Worm (Caenorhabditis elegans): ENCODE data around the gene C34C12.2.
"Not testable (repeated sequence)": the region's sequence is repeated elsewhere in the genome, so short reads cannot be mapped to it uniquely, and the experiment has no call there.

C34C12.2 gene

ce11 chrIII:3430667-3431066 is 22.9 kb upstream of the C34C12.2 start:
- TF ChIP-seq ceh-44 (GFP tag; IDR thresholded peaks at IDR 0.05) (no peak), ceh-28 (tag; optimal IDR thresholded peaks at IDR 0.05) (peak; percentile 61), skn-1 (tag; optimal IDR thresholded peaks at IDR 0.05) (no peak)

- no peak for TF ChIP-seq pha-4 (GFP tag; IDR thresholded peaks at IDR 0.05)
- TF ChIP-seq pha-4 (tag; optimal IDR thresholded peaks at IDR 0.05) = no peak
- no peak for TF ChIP-seq nhr-41 (GFP tag; IDR thresholded peaks at IDR 0.05)
- no peak for TF ChIP-seq F49E8.2 (tag; optimal IDR thresholded peaks at IDR 0.05; ENCODE audit: borderline replicate concordance)
- no peak for TF ChIP-seq Y5F2A.4 (GFP tag; optimal IDR thresholded peaks at IDR 0.05)
- TF ChIP-seq daf-8 (GFP tag; IDR thresholded peaks at IDR 0.05) = no peak
- TF ChIP-seq egl-43 (GFP tag; IDR thresholded peaks at IDR 0.05) = no peak
- TF ChIP-seq zip-11 (GFP tag; IDR thresholded peaks at IDR 0.05) = no peak
- TF ChIP-seq tag-97 (GFP tag; IDR thresholded peaks at IDR 0.05) = no peak
- no peak for TF ChIP-seq unc-130 (GFP tag; optimal IDR thresholded peaks at IDR 0.05)
- TF ChIP-seq daf-12 (tag; optimal IDR thresholded peaks at IDR 0.05) = no peak
- TF ChIP-seq nhr-10 (tag; optimal IDR thresholded peaks at IDR 0.05) = no peak
- TF ChIP-seq lsy-2 (tag; optimal IDR thresholded peaks at IDR 0.05) = no peak
- TF ChIP-seq F26F4.8 (GFP tag; conservative IDR thresholded peaks at IDR 0.05) = no peak
- TF ChIP-seq lir-3 (tag; optimal IDR thresholded peaks at IDR 0.05) = no peak
- TF ChIP-seq ZK337.2 (GFP tag; IDR thresholded peaks at IDR 0.05) = no peak
- TF ChIP-seq nhr-102 (tag; optimal IDR thresholded peaks at IDR 0.05) = no peak
- TF ChIP-seq zag-1 (tag; optimal IDR thresholded peaks at IDR 0.05) = no peak
- TF ChIP-seq snpc-4 (tag; optimal IDR thresholded peaks at IDR 0.05) = no peak
- no peak for TF ChIP-seq lin-39 (tag; optimal IDR thresholded peaks at IDR 0.05)
- no peak for TF ChIP-seq gei-8 (GFP tag; optimal IDR thresholded peaks at IDR 0.05)
These were observed 22.2 kb upstream of the C34C12.2 start, which contains the start of gene K01A11.1 for ce11 chrIII:3431385-3431784. K01A11.1 (minus strand) TSS chrIII:3431485.

ce11 chrIII:3433487-3434131 is 20.0 kb upstream of the C34C12.2 start:
- TF ChIP-seq set-16 (GFP tag; IDR thresholded peaks at IDR 0.05) (peak; percentile 84), unc-62 (GFP tag; optimal IDR thresholded peaks at IDR 0.05 in 1 of 2) (peak in 1 of 2 experiments; percentile 57)
- TF ChIP-seq unc-62 (tag; optimal IDR thresholded peaks at IDR 0.05) = not testable (repeated sequence)

- no peak for TF ChIP-seq dve-1 (tag; optimal IDR thresholded peaks at IDR 0.05; ENCODE audit: insufficient read depth)
- TF ChIP-seq hlh-30 (tag; optimal IDR thresholded peaks at IDR 0.05; ENCODE audit: insufficient read depth) = no peak
- TF ChIP-seq lir-3 (tag; optimal IDR thresholded peaks at IDR 0.05) = no peak
- TF ChIP-seq hif-1 (tag; optimal IDR thresholded peaks at IDR 0.05) = no peak
- no peak for TF ChIP-seq nhr-48 (tag; optimal IDR thresholded peaks at IDR 0.05)
- peak; percentile 60 for TF ChIP-seq pqm-1 (tag; optimal IDR thresholded peaks at IDR 0.05)
- no peak for TF ChIP-seq Y105C5A.15 (GFP tag; IDR thresholded peaks at IDR 0.05)
- no peak for TF ChIP-seq duxl-1 (tag; optimal IDR thresholded peaks at IDR 0.05; ENCODE audit: poor library complexity)
- TF ChIP-seq ZK546.5 (tag; optimal IDR thresholded peaks at IDR 0.05) = no peak
- no peak for TF ChIP-seq ceh-32 (tag; optimal IDR thresholded peaks at IDR 0.05; ENCODE audit: poor library complexity)
- peak; percentile 60 for TF ChIP-seq dmd-6 (GFP tag; IDR thresholded peaks at IDR 0.05)
- no peak for TF ChIP-seq madf-5 (GFP tag; IDR thresholded peaks at IDR 0.05)
- peak in 1 of 2 experiments; percentile 4 for TF ChIP-seq lsy-2 (tag; optimal IDR thresholded peaks at IDR 0.05)
- no peak for TF ChIP-seq zip-11 (GFP tag; IDR thresholded peaks at IDR 0.05)
- no peak for TF ChIP-seq nhr-76 (tag; optimal IDR thresholded peaks at IDR 0.05)
- TF ChIP-seq T26A8.4 (GFP tag; IDR thresholded peaks at IDR 0.05) = no peak
- peak; percentile 41 for TF ChIP-seq hlh-11 (tag; optimal IDR thresholded peaks at IDR 0.05)
- TF ChIP-seq ceh-44 (GFP tag; IDR thresholded peaks at IDR 0.05) = no peak
- no peak for TF ChIP-seq nhr-237 (tag; optimal IDR thresholded peaks at IDR 0.05)
- peak in 1 of 2 experiments; percentile 51 for TF ChIP-seq mdl-1 (tag; optimal IDR thresholded peaks at IDR 0.05)
- no peak for TF ChIP-seq ceh-82 (tag; optimal IDR thresholded peaks at IDR 0.05)
- no peak for TF ChIP-seq daf-12 (tag; optimal IDR thresholded peaks at IDR 0.05)
- no peak for TF ChIP-seq ctbp-1 (GFP tag; IDR thresholded peaks at IDR 0.05)
- TF ChIP-seq nhr-41 (GFP tag; IDR thresholded peaks at IDR 0.05) = no peak
- no peak for TF ChIP-seq F37D6.2 (tag; optimal IDR thresholded peaks at IDR 0.05)
- no peak for TF ChIP-seq skn-1 (tag; optimal IDR thresholded peaks at IDR 0.05)
These were observed 18.4 kb upstream of the C34C12.2 start for ce11 chrIII:3435152-3435551.
